Fruit fly (Drosophila melanogaster) whole organism, embryonic: ENCODE measurements around the gene Hrb98DE.

Experiments
- ATbp ChIP-seq: fragments of 200-800 bp; sonication (Bioruptor generic); optimal IDR thresholded peaks from 2 replicates; lab custom pipeline; 2017; ENCODE audit warnings: missing biosample characterization, mild to moderate bottlenecking, missing genetic modification characterization, missing genetic modification reagents
- Bgb ChIP-seq: fragments of 200-800 bp; sonication (Bioruptor generic); IDR thresholded peaks from 2 replicates; pipeline ENCODE4 v1.3.6; 2022; ENCODE audit warnings: missing biosample characterization, missing genetic modification characterization; ENCODE audit not compliant: partially characterized antibody
- CG10147 ChIP-seq: fragments of 200-800 bp; sonication (Bioruptor generic); optimal IDR thresholded peaks from 2 replicates; lab custom pipeline; 2019; ENCODE audit warnings: missing biosample characterization, mild to moderate bottlenecking, missing genetic modification characterization, moderate library complexity
- CG10209 ChIP-seq: fragments of 200-800 bp; sonication (Bioruptor generic); optimal IDR thresholded peaks from 3 replicates; lab custom pipeline; 2017; ENCODE audit warnings: missing biosample characterization, mild to moderate bottlenecking, missing genetic modification characterization, missing genetic modification reagents
- CG10431 ChIP-seq: fragments of 200-800 bp; sonication (Bioruptor generic); optimal IDR thresholded peaks from 3 replicates; lab custom pipeline; 2018; ENCODE audit warnings: missing biosample characterization, mild to moderate bottlenecking, missing genetic modification characterization
- CG11504 ChIP-seq: fragments of 200-800 bp; sonication (Bioruptor generic); optimal IDR thresholded peaks from 3 replicates; lab custom pipeline; 2019; ENCODE audit warnings: missing biosample characterization, mild to moderate bottlenecking, missing genetic modification characterization, moderate library complexity
- CG15601 ChIP-seq: fragments of 200-800 bp; sonication (Bioruptor generic); optimal IDR thresholded peaks from 3 replicates; lab custom pipeline; 2019; ENCODE audit warnings: missing biosample characterization, mild to moderate bottlenecking, missing genetic modification characterization, moderate library complexity
- CG15696 ChIP-seq: fragments of 200-800 bp; sonication (Bioruptor generic); optimal IDR thresholded peaks from 2 replicates; lab custom pipeline; 2019; ENCODE audit warnings: missing biosample characterization, mild to moderate bottlenecking, missing genetic modification characterization, moderate library complexity
- CG17568 ChIP-seq: fragments of 200-800 bp; sonication (Bioruptor generic); optimal IDR thresholded peaks from 2 replicates; lab custom pipeline; 2018; ENCODE audit warnings: missing biosample characterization, mild to moderate bottlenecking, missing genetic modification characterization, moderate library complexity
- CG2202 ChIP-seq: fragments of 200-800 bp; sonication (Bioruptor generic); optimal IDR thresholded peaks from 2 replicates; lab custom pipeline; 2018; ENCODE audit warnings: missing biosample characterization, mild to moderate bottlenecking, missing genetic modification characterization
- CG2678 ChIP-seq: fragments of 200-800 bp; sonication (Bioruptor generic); optimal IDR thresholded peaks from 3 replicates; lab custom pipeline; 2019; ENCODE audit warnings: missing biosample characterization, mild to moderate bottlenecking, missing genetic modification characterization, moderate library complexity
- CG6254 ChIP-seq: fragments of 200-800 bp; sonication (Bioruptor generic); optimal IDR thresholded peaks from 3 replicates; lab custom pipeline; 2017; ENCODE audit warnings: mild to moderate bottlenecking, missing biosample characterization, missing genetic modification reagents, missing genetic modification characterization
- CG6765 ChIP-seq: fragments of 200-800 bp; sonication (Bioruptor generic); optimal IDR thresholded peaks from 3 replicates; lab custom pipeline; 2017; ENCODE audit warnings: missing biosample characterization, mild to moderate bottlenecking, missing genetic modification characterization
- CG6791 ChIP-seq: fragments of 200-800 bp; sonication (Bioruptor generic); IDR thresholded peaks from 3 replicates; pipeline ENCODE4 v1.3.6; 2022; ENCODE audit warnings: missing biosample characterization, missing genetic modification characterization; ENCODE audit not compliant: partially characterized antibody
- CG7987 ChIP-seq: fragments of 200-800 bp; sonication (Bioruptor generic); optimal IDR thresholded peaks from 2 replicates; lab custom pipeline; 2018; ENCODE audit warnings: missing biosample characterization, mild to moderate bottlenecking, missing genetic modification characterization, moderate library complexity
- Dfd ChIP-seq, 2 experiments: fragments of >200 bp; optimal IDR thresholded peaks; 2 replicates each; lab custom pipeline; 2017; ENCODE audit warnings: missing biosample characterization in 2 of 2, missing genetic modification characterization in 2 of 2
- Eip74EF ChIP-seq, 2 experiments: fragments of 200-800 bp in 1 of 2; fragments of >200 bp in 1 of 2; sonication (Bioruptor generic) in 1 of 2; optimal IDR thresholded peaks; 2 replicates each; lab custom pipeline; 2017 to 2019; ENCODE audit warnings: missing biosample characterization in 2 of 2, missing genetic modification characterization in 2 of 2, mild to moderate bottlenecking in 1 of 2, moderate library complexity in 1 of 2
- Fer3 ChIP-seq: fragments of 200-800 bp; sonication (Bioruptor generic); optimal IDR thresholded peaks from 2 replicates; lab custom pipeline; 2018; ENCODE audit warnings: missing biosample characterization, mild to moderate bottlenecking, missing genetic modification characterization, moderate library complexity
- HHEX ChIP-seq: fragments of 200-800 bp; sonication (Bioruptor generic); optimal IDR thresholded peaks from 3 replicates; lab custom pipeline; 2017; ENCODE audit warnings: missing biosample characterization, mild to moderate bottlenecking, missing genetic modification characterization, missing genetic modification reagents
- HLH54F ChIP-seq: fragments of 200-800 bp; sonication (Bioruptor generic); optimal IDR thresholded peaks from 3 replicates; lab custom pipeline; 2016; ENCODE audit warnings: missing biosample characterization, missing genetic modification characterization
- HmgZ ChIP-seq: fragments of 200-800 bp; sonication (Bioruptor generic); optimal IDR thresholded peaks from 2 replicates; lab custom pipeline; 2018; ENCODE audit warnings: missing biosample characterization, mild to moderate bottlenecking, missing genetic modification characterization
- Med ChIP-seq: fragments of 200-800 bp; sonication (Bioruptor generic); peaks from one replicate; lab custom pipeline; 2016; ENCODE audit warnings: missing biosample characterization, missing genetic modification characterization, mild to moderate bottlenecking, inconsistent platforms, moderate library complexity
- Meics ChIP-seq: fragments of 200-800 bp; sonication (Bioruptor generic); optimal IDR thresholded peaks from 2 replicates; lab custom pipeline; 2017; ENCODE audit warnings: missing biosample characterization, mild to moderate bottlenecking, missing genetic modification characterization
- Myb ChIP-seq: fragments of 200-800 bp; sonication (Bioruptor generic); optimal IDR thresholded peaks from 2 replicates; lab custom pipeline; 2016; ENCODE audit warnings: missing biosample characterization, missing genetic modification characterization
- Oli ChIP-seq: fragments of 200-800 bp; sonication (Bioruptor generic); optimal IDR thresholded peaks from 2 replicates; lab custom pipeline; 2018; ENCODE audit warnings: missing biosample characterization, mild to moderate bottlenecking, missing genetic modification characterization, moderate library complexity
- Pdp1 ChIP-seq, 2 experiments: fragments of 200-800 bp; sonication (Bioruptor generic); optimal IDR thresholded peaks; 3 replicates each; lab custom pipeline; 2016; ENCODE audit warnings: missing biosample characterization in 2 of 2, missing genetic modification characterization in 2 of 2, mild to moderate bottlenecking in 1 of 2, moderate library complexity in 1 of 2
- Sox100B ChIP-seq: fragments of 200-800 bp; sonication (Bioruptor generic); optimal IDR thresholded peaks from 3 replicates; lab custom pipeline; 2018; ENCODE audit warnings: missing biosample characterization, mild to moderate bottlenecking, missing genetic modification characterization
- Spps ChIP-seq: fragments of 200-800 bp; sonication (Bioruptor generic); optimal IDR thresholded peaks from 2 replicates; lab custom pipeline; 2018; ENCODE audit warnings: missing biosample characterization, mild to moderate bottlenecking, missing genetic modification characterization
- Sry-β ChIP-seq: fragments of 200-800 bp; sonication (Bioruptor generic); optimal IDR thresholded peaks from 2 replicates; lab custom pipeline; 2018; ENCODE audit warnings: missing biosample characterization, mild to moderate bottlenecking, missing genetic modification characterization, moderate library complexity
- ac ChIP-seq: fragments of 200-800 bp; sonication (Bioruptor generic); optimal IDR thresholded peaks from 3 replicates; lab custom pipeline; 2017; ENCODE audit warnings: missing biosample characterization, mild to moderate bottlenecking, missing genetic modification characterization
- caup ChIP-seq: fragments of 200-800 bp; sonication (Bioruptor generic); optimal IDR thresholded peaks from 3 replicates; lab custom pipeline; 2017; ENCODE audit warnings: missing biosample characterization, mild to moderate bottlenecking, missing genetic modification characterization, moderate library complexity; ENCODE audit not compliant: severe bottlenecking
- dmrt99B ChIP-seq: fragments of 200-800 bp; sonication (Bioruptor generic); optimal IDR thresholded peaks from 2 replicates; lab custom pipeline; 2018; ENCODE audit warnings: missing biosample characterization, mild to moderate bottlenecking, missing genetic modification characterization, moderate library complexity
- esg ChIP-seq: fragments of 200-800 bp; sonication (Bioruptor generic); conservative IDR thresholded peaks from 2 replicates; pipeline ENCODE4 v1.3.6; 2022; ENCODE audit warnings: missing biosample characterization, missing genetic modification characterization
- fu2 ChIP-seq: fragments of 200-800 bp; sonication (Bioruptor generic); optimal IDR thresholded peaks from 2 replicates; lab custom pipeline; 2016; ENCODE audit warnings: missing biosample characterization, missing genetic modification characterization
- grau ChIP-seq: fragments of 200-800 bp; optimal IDR thresholded peaks from 3 replicates; lab custom pipeline; 2019; ENCODE audit warnings: missing biosample characterization, mild to moderate bottlenecking, missing genetic modification characterization, moderate library complexity
- gsb-n ChIP-seq: fragments of 200-800 bp; sonication (Bioruptor generic); optimal IDR thresholded peaks from 3 replicates; lab custom pipeline; 2018; ENCODE audit warnings: missing biosample characterization, mild to moderate bottlenecking, missing genetic modification characterization
- nerfin-1 ChIP-seq: fragments of 200-800 bp; sonication (Bioruptor generic); optimal IDR thresholded peaks from 3 replicates; lab custom pipeline; 2019; ENCODE audit warnings: missing biosample characterization, mild to moderate bottlenecking, missing genetic modification characterization, moderate library complexity
- otp ChIP-seq: fragments of 200-800 bp; sonication (Bioruptor generic); IDR thresholded peaks from 3 replicates; pipeline ENCODE4, ENCODE4 v1.3.6; 2022; ENCODE audit warnings: missing biosample characterization, missing genetic modification characterization
- schlank ChIP-seq: fragments of 200-800 bp; sonication (Bioruptor generic); optimal IDR thresholded peaks from 2 replicates; lab custom pipeline; 2018; ENCODE audit warnings: missing biosample characterization, mild to moderate bottlenecking, missing genetic modification characterization
- trem ChIP-seq: fragments of 200-800 bp; optimal IDR thresholded peaks from 3 replicates; lab custom pipeline; 2019; ENCODE audit warnings: missing biosample characterization, mild to moderate bottlenecking, missing genetic modification characterization, moderate library complexity
- unpg ChIP-seq: fragments of 200-800 bp; sonication (Bioruptor generic); optimal IDR thresholded peaks from 3 replicates; lab custom pipeline; 2018; ENCODE audit warnings: missing biosample characterization, mild to moderate bottlenecking, missing genetic modification characterization, moderate library complexity
- vfl ChIP-seq: fragments of 200-800 bp; sonication (Bioruptor generic); optimal IDR thresholded peaks from 2 replicates; lab custom pipeline; 2016; ENCODE audit warnings: missing biosample characterization, missing genetic modification characterization

Gene Hrb98DE

dm6 chr3R:28570805-28571204 is 28.8 kb upstream of the Hrb98DE start (continued):
- TF ChIP-seq Sry-β (GFP tag; lab: Kevin White, UChicago) (peak; percentile 18), nerfin-1 (peak; percentile 32), HHEX (GFP tag; lab: Kevin White, UChicago) (peak; percentile 49), Oli (tag; lab: Kevin White, UChicago) (peak; percentile 55), Bgb (no peak), CG10147 (peak; percentile 46), dmrt99B (tag; lab: Kevin White, UChicago) (peak; percentile 51), Dfd (GFP tag; optimal IDR thresholded peaks at IDR 0.05; lab: Kevin White, UChicago) (no peak), unpg (peak; percentile 65), vfl (no peak), CG2678 (tag; lab: Kevin White, UChicago) (peak; percentile 67), HLH54F (GFP tag; lab: Kevin White, UChicago) (no peak), esg (GFP tag; lab: Robert Waterston, UW) (no peak), Pdp1 (GFP tag; optimal IDR thresholded peaks at IDR 0.05; lab: Kevin White, UChicago) (no peak), Spps (tag; lab: Kevin White, UChicago) (peak; percentile 20), Meics (GFP tag; lab: Kevin White, UChicago) (peak; percentile 57), CG15696 (tag; lab: Kevin White, UChicago) (peak; percentile 53), Med (GFP tag; lab: Kevin White, UChicago) (peak; percentile 87), CG7987 (GFP tag; lab: Kevin White, UChicago) (peak; percentile 64), CG17568 (GFP tag; lab: Kevin White, UChicago) (peak; percentile 70), CG6765 (GFP tag; lab: Kevin White, UChicago) (peak; percentile 53), CG6791 (no peak), Sox100B (GFP tag; lab: Kevin White, UChicago) (peak; percentile 57), caup (GFP tag; lab: Kevin White, UChicago) (peak; percentile 65), Myb (GFP tag; lab: Kevin White, UChicago) (no peak), schlank (tag; lab: Kevin White, UChicago) (peak; percentile 46), CG6254 (GFP tag; lab: Kevin White, UChicago) (peak; percentile 47), Eip74EF (GFP tag; optimal IDR thresholded peaks at IDR 0.05; lab: Kevin White, UChicago) (peak in 1 of 2 experiments; percentile 1), otp (GFP tag; lab: Robert Waterston, UW) (0 out of 3 replicates have a peak, but pooled peaks have one; percentile 15), CG10431 (GFP tag; lab: Kevin White, UChicago) (peak; percentile 37), trem (peak; percentile 24), CG2202 (peak; percentile 37), fu2 (GFP tag; lab: Kevin White, UChicago) (no peak), CG11504 (tag; lab: Kevin White, UChicago) (peak; percentile 52), ac (peak; percentile 5), grau (tag; lab: Kevin White, UChicago) (peak; percentile 34), HmgZ (peak; percentile 8), CG10209 (GFP tag; lab: Kevin White, UChicago) (peak; percentile 9), gsb-n (tag; lab: Kevin White, UChicago) (peak; percentile 52), ATbp (GFP tag; lab: Kevin White, UChicago) (peak; percentile 61), Fer3 (peak; percentile 45), CG15601 (peak; percentile 47)
- TF ChIP-seq, all 482 proteins: peak for 116
